Fruit fly (Drosophila melanogaster) whole organism, embryonic: ENCODE results near the gene CG12674.
A peak's percentile ranks its signal among the peaks of the same experiment; 100 is the strongest.

Experiments used
- Asciz ChIP-seq: fragments of 200-800 bp; sonication (Bioruptor generic); optimal IDR thresholded peaks from 2 replicates; lab custom pipeline; 2017; ENCODE audit warnings: missing biosample characterization, mild to moderate bottlenecking, missing genetic modification characterization, missing genetic modification reagents
- BEAF-32 ChIP-seq: fragments of 200-800 bp; sonication (Bioruptor generic); optimal IDR thresholded peaks from 3 replicates; lab custom pipeline; 2017; ENCODE audit warnings: missing biosample characterization, missing genetic modification characterization, mild to moderate bottlenecking, moderate library complexity, missing genetic modification reagents
- CG14710 ChIP-seq: fragments of 200-800 bp; sonication (Bioruptor generic); optimal IDR thresholded peaks from 3 replicates; lab custom pipeline; 2019; ENCODE audit warnings: missing biosample characterization, mild to moderate bottlenecking, missing genetic modification characterization, moderate library complexity
- CG2116 ChIP-seq: fragments of 200-800 bp; sonication (Bioruptor generic); optimal IDR thresholded peaks from 3 replicates; lab custom pipeline; 2018; ENCODE audit warnings: missing biosample characterization, mild to moderate bottlenecking, missing genetic modification characterization
- CG3163 ChIP-seq: fragments of 200-800 bp; sonication (Bioruptor generic); optimal IDR thresholded peaks from 3 replicates; lab custom pipeline; 2016; ENCODE audit warnings: missing biosample characterization, missing genetic modification characterization
- CG3281 ChIP-seq: fragments of 200-800 bp; sonication (Bioruptor generic); optimal IDR thresholded peaks from 3 replicates; lab custom pipeline; 2017; ENCODE audit warnings: missing biosample characterization, mild to moderate bottlenecking, missing genetic modification characterization
- CG6254 ChIP-seq: fragments of 200-800 bp; sonication (Bioruptor generic); optimal IDR thresholded peaks from 3 replicates; lab custom pipeline; 2017; ENCODE audit warnings: mild to moderate bottlenecking, missing biosample characterization, missing genetic modification reagents, missing genetic modification characterization
- CG6813 ChIP-seq: fragments of 200-800 bp; sonication (Bioruptor generic); optimal IDR thresholded peaks from 2 replicates; lab custom pipeline; 2017; ENCODE audit warnings: missing biosample characterization, missing genetic modification characterization, mild to moderate bottlenecking, moderate library complexity, missing genetic modification reagents
- CG7271 ChIP-seq: fragments of 200-800 bp; sonication (Bioruptor generic); optimal IDR thresholded peaks from 2 replicates; lab custom pipeline; 2018; ENCODE audit warnings: missing biosample characterization, mild to moderate bottlenecking, missing genetic modification characterization, moderate library complexity
- CG8089 ChIP-seq: fragments of 200-800 bp; sonication (Bioruptor generic); optimal IDR thresholded peaks from 3 replicates; lab custom pipeline; 2016; ENCODE audit warnings: missing biosample characterization, missing genetic modification characterization
- Chrac-16 ChIP-seq: fragments of 200-800 bp; sonication (Bioruptor generic); optimal IDR thresholded peaks from 3 replicates; lab custom pipeline; 2016; ENCODE audit warnings: missing biosample characterization, missing genetic modification characterization
- Dll ChIP-seq: fragments of 200-800 bp; sonication (Bioruptor generic); IDR thresholded peaks from 4 replicates; pipeline ENCODE4 v1.3.6; 2022; ENCODE audit warnings: missing biosample characterization, missing genetic modification characterization; ENCODE audit not compliant: partially characterized antibody
- Dref ChIP-seq: fragments of 200-800 bp; sonication (Bioruptor generic); IDR thresholded peaks from 2 replicates; pipeline ENCODE4 v1.3.6; 2022; ENCODE audit warnings: missing biosample characterization, missing genetic modification characterization
- E2f2 ChIP-seq: fragments of 200-800 bp; sonication (Bioruptor generic); IDR thresholded peaks from 2 replicates; pipeline ENCODE4 v1.3.6; 2022; ENCODE audit warnings: missing biosample characterization, missing genetic modification characterization
- Ets65A ChIP-seq: fragments of 200-800 bp; sonication (Bioruptor generic); peaks from one replicate; lab custom pipeline; 2016; ENCODE audit warnings: missing biosample characterization, missing genetic modification characterization
- Ets97D ChIP-seq: fragments of 200-800 bp; sonication (Bioruptor generic); optimal IDR thresholded peaks from 3 replicates; lab custom pipeline; 2016; ENCODE audit warnings: missing biosample characterization, missing genetic modification characterization
- Myb ChIP-seq: fragments of 200-800 bp; sonication (Bioruptor generic); optimal IDR thresholded peaks from 2 replicates; lab custom pipeline; 2016; ENCODE audit warnings: missing biosample characterization, missing genetic modification characterization
- NFAT ChIP-seq: fragments of 200-800 bp; sonication (Bioruptor generic); IDR thresholded peaks from 2 replicates; pipeline ENCODE4 v1.3.6; 2022; ENCODE audit warnings: missing biosample characterization, missing genetic modification characterization
- Sin3A ChIP-seq: fragments of >200 bp; optimal IDR thresholded peaks from 2 replicates; lab custom pipeline; 2018
- amos ChIP-seq: fragments of 200-800 bp; sonication (Bioruptor generic); IDR thresholded peaks from 2 replicates; pipeline ENCODE4 v1.3.6; 2022; ENCODE audit warnings: missing biosample characterization, missing genetic modification characterization; ENCODE audit not compliant: partially characterized antibody
- bsh ChIP-seq, 2 experiments: fragments of 200-800 bp; sonication (Bioruptor generic); optimal IDR thresholded peaks; 2 replicates each; lab custom pipeline; 2017 to 2018; ENCODE audit warnings: mild to moderate bottlenecking in 2 of 2, missing biosample characterization in 2 of 2, missing genetic modification characterization in 2 of 2, moderate library complexity in 1 of 2
- cad ChIP-seq: fragments of >200 bp; optimal IDR thresholded peaks from 2 replicates; lab custom pipeline; 2017; ENCODE audit warnings: missing biosample characterization, missing genetic modification characterization
- crol ChIP-seq: fragments of 200-800 bp; sonication (Bioruptor generic); IDR thresholded peaks from 2 replicates; pipeline ENCODE4 v1.3.6; 2022; ENCODE audit warnings: missing biosample characterization, missing genetic modification characterization
- crp ChIP-seq, 2 experiments: fragments of 200-800 bp; sonication (Bioruptor generic); optimal IDR thresholded peaks; 2 replicates in 1 of 2; 3 replicates in 1 of 2; lab custom pipeline; 2017; ENCODE audit warnings: missing biosample characterization in 2 of 2, missing genetic modification characterization in 2 of 2, mild to moderate bottlenecking in 1 of 2, moderate library complexity in 1 of 2
- gsb-n ChIP-seq: fragments of 200-800 bp; sonication (Bioruptor generic); optimal IDR thresholded peaks from 3 replicates; lab custom pipeline; 2018; ENCODE audit warnings: missing biosample characterization, mild to moderate bottlenecking, missing genetic modification characterization
- hb ChIP-seq: fragments of 200-800 bp; sonication (Bioruptor generic); IDR thresholded peaks from 3 replicates; pipeline ENCODE4 v1.3.6; 2022; ENCODE audit warnings: missing biosample characterization, missing genetic modification characterization; ENCODE audit not compliant: partially characterized antibody
- hbn ChIP-seq: fragments of 200-800 bp; sonication (Bioruptor generic); IDR thresholded peaks from 2 replicates; pipeline ENCODE4 v1.3.6; 2022; ENCODE audit warnings: missing biosample characterization, missing genetic modification characterization; ENCODE audit not compliant: partially characterized antibody
- pho ChIP-seq: fragments of 200-800 bp; sonication (Bioruptor generic); optimal IDR thresholded peaks from 2 replicates; lab custom pipeline; 2016; ENCODE audit warnings: missing biosample characterization, missing genetic modification characterization
- pum ChIP-seq: fragments of 200-800 bp; sonication (Bioruptor generic); optimal IDR thresholded peaks from 2 replicates; lab custom pipeline; 2016; ENCODE audit warnings: missing biosample characterization, missing genetic modification characterization
- pzg ChIP-seq: fragments of 200-800 bp; sonication (Bioruptor generic); optimal IDR thresholded peaks from 3 replicates; lab custom pipeline; 2018; ENCODE audit warnings: missing biosample characterization, mild to moderate bottlenecking, missing genetic modification characterization, moderate library complexity
- sens ChIP-seq: fragments of 200-800 bp; sonication (Bioruptor generic); peaks from one replicate; lab custom pipeline; 2016; ENCODE audit warnings: missing biosample characterization, missing genetic modification characterization
- sens-2 ChIP-seq: fragments of 200-800 bp; sonication (Bioruptor generic); IDR thresholded peaks from 2 replicates; pipeline ENCODE4 v1.3.6; 2022; ENCODE audit warnings: missing biosample characterization, missing genetic modification characterization
- stwl ChIP-seq: fragments of 200-800 bp; sonication (Bioruptor generic); optimal IDR thresholded peaks from 3 replicates; lab custom pipeline; 2018; ENCODE audit warnings: missing biosample characterization, mild to moderate bottlenecking, missing genetic modification characterization, moderate library complexity
- tgo ChIP-seq: fragments of 200-800 bp; sonication (Bioruptor generic); IDR thresholded peaks from 3 replicates; pipeline ENCODE4 v1.3.6; 2022; ENCODE audit warnings: missing biosample characterization, missing genetic modification characterization
- trem ChIP-seq: fragments of 200-800 bp; optimal IDR thresholded peaks from 3 replicates; lab custom pipeline; 2019; ENCODE audit warnings: missing biosample characterization, mild to moderate bottlenecking, missing genetic modification characterization, moderate library complexity
- vvl ChIP-seq: fragments of 200-800 bp; sonication (Bioruptor generic); IDR thresholded peaks from 2 replicates; pipeline ENCODE4 v1.3.6; 2022; ENCODE audit warnings: missing biosample characterization, missing genetic modification characterization
- wek ChIP-seq: fragments of 200-800 bp; sonication (Bioruptor generic); optimal IDR thresholded peaks from 3 replicates; lab custom pipeline; 2018; ENCODE audit warnings: missing biosample characterization, mild to moderate bottlenecking, missing genetic modification characterization, moderate library complexity

The CG12674 gene

dm6 chr2L:2039458-2039857 is 40.3 kb upstream of the CG12674 start (continued):
- TF ChIP-seq Chrac-16 (GFP tag; lab: Kevin White, UChicago) (no peak), bsh (GFP tag; optimal IDR thresholded peaks at IDR 0.05; lab: Kevin White, UChicago) (no peak), wek (GFP tag; lab: Kevin White, UChicago) (no peak), pho (GFP tag; lab: Kevin White, UChicago) (no peak), Asciz (GFP tag; lab: Kevin White, UChicago) (no peak), pum (no peak), hbn (GFP tag; lab: Robert Waterston, UW) (no peak), tgo (no peak), pzg (GFP tag; lab: Kevin White, UChicago) (no peak)

- TF ChIP-seq Ets65A = peak; percentile 45
- TF ChIP-seq CG8089 = no peak
- TF ChIP-seq sens-2 (GFP tag; lab: Robert Waterston, UW) = no peak
- TF ChIP-seq, all 482 proteins: peak for 1
Observed at dm6 chr2L:2042072-2042471, 37.6 kb upstream of the CG12674 start.

- TF ChIP-seq cad (GFP tag; lab: Kevin White, UChicago) (no peak), crol (GFP tag; lab: Robert Waterston, UW) (no peak), hb (peak; percentile 56; the same call in 1 of the 3 replicates), sens (peak; percentile 24), Ets65A (peak; percentile 68)
Observed at dm6 chr2L:2044826-2045225, 34.9 kb upstream of the CG12674 start.

- TF ChIP-seq crol (GFP tag; lab: Robert Waterston, UW) (no peak), crp (GFP tag; optimal IDR thresholded peaks at IDR 0.05; lab: Kevin White, UChicago) (peak in 1 of 2 experiments; percentile 77), gsb-n (tag; lab: Kevin White, UChicago) (no peak), pzg (GFP tag; lab: Kevin White, UChicago) (peak; percentile 17), CG3281 (GFP tag; lab: Kevin White, UChicago) (no peak), E2f2 (peak; percentile 25; the same call in 1 of the 2 replicates), amos (GFP tag; lab: Robert Waterston, UW) (peak; percentile 7; the same call in 1 of the 2 replicates), NFAT (no peak), BEAF-32 (GFP tag; lab: Kevin White, UChicago) (peak; percentile 30), CG3163 (GFP tag; lab: Kevin White, UChicago) (no peak), CG6254 (GFP tag; lab: Kevin White, UChicago) (no peak), CG6813 (no peak), stwl (tag; lab: Kevin White, UChicago) (peak; percentile 82), CG14710 (tag; lab: Kevin White, UChicago) (peak; percentile 36), Sin3A (lab: Kevin White, UChicago) (peak; percentile 22), Dref (GFP tag; lab: Robert Waterston, UW) (peak; percentile 37), Ets97D (GFP tag; lab: Kevin White, UChicago) (peak; percentile 4), CG2116 (GFP tag; lab: Kevin White, UChicago) (peak; percentile 64), Myb (GFP tag; lab: Kevin White, UChicago) (peak; percentile 67), trem (tag; lab: Kevin White, UChicago) (peak; percentile 62), vvl (GFP tag; lab: Robert Waterston, UW) (no peak), Dll (0 out of 4 replicates have a peak, but pooled peaks have one; percentile 15), CG7271 (no peak)
Observed at dm6 chr2L:2045265-2045664, 34.5 kb upstream of the CG12674 start, which contains the start of gene Kebab. Kebab (plus strand) TSS chr2L:2045494.
